Fruit fly (Drosophila melanogaster) whole organism, embryonic: ENCODE measurements around the gene mrva.

Experiments used
- Antp ChIP-seq: fragments of 200-800 bp; sonication (Bioruptor generic); optimal IDR thresholded peaks from 3 replicates; lab custom pipeline; 2016; ENCODE audit warnings: missing biosample characterization, missing genetic modification characterization
- Bgb ChIP-seq: fragments of 200-800 bp; sonication (Bioruptor generic); IDR thresholded peaks from 2 replicates; pipeline ENCODE4 v1.3.6; 2022; ENCODE audit warnings: missing biosample characterization, missing genetic modification characterization; ENCODE audit not compliant: partially characterized antibody
- CG10959 ChIP-seq: fragments of 200-800 bp; sonication (Bioruptor generic); IDR thresholded peaks from 2 replicates; pipeline ENCODE4 v1.3.6; 2022; ENCODE audit warnings: missing biosample characterization, missing genetic modification characterization
- CG12769 ChIP-seq: fragments of 200-800 bp; sonication (Bioruptor generic); optimal IDR thresholded peaks from 2 replicates; lab custom pipeline; 2019; ENCODE audit warnings: missing biosample characterization, mild to moderate bottlenecking, missing genetic modification characterization, moderate library complexity
- CG14860 ChIP-seq: fragments of 200-800 bp; sonication (Bioruptor generic); IDR thresholded peaks from 3 replicates; pipeline ENCODE4 v1.3.6; 2022; ENCODE audit warnings: missing biosample characterization, missing genetic modification characterization; ENCODE audit not compliant: partially characterized antibody
- CG17328 ChIP-seq: fragments of 200-800 bp; sonication (Bioruptor generic); IDR thresholded peaks from 2 replicates; pipeline ENCODE4 v1.3.6; 2022; ENCODE audit warnings: missing biosample characterization, missing genetic modification characterization
- CG17802 ChIP-seq: fragments of 200-800 bp; sonication (Bioruptor generic); optimal IDR thresholded peaks from 2 replicates; lab custom pipeline; 2018; ENCODE audit warnings: missing biosample characterization, mild to moderate bottlenecking, missing genetic modification characterization, moderate library complexity
- CG2129 ChIP-seq: fragments of 200-800 bp; sonication (Bioruptor generic); IDR thresholded peaks from 2 replicates; pipeline ENCODE4 v1.3.6; 2022; ENCODE audit warnings: missing biosample characterization, missing genetic modification characterization; ENCODE audit not compliant: partially characterized antibody
- CG2889 ChIP-seq: fragments of 200-800 bp; sonication (Bioruptor generic); IDR thresholded peaks from 3 replicates; pipeline ENCODE4 v1.3.6; 2022; ENCODE audit warnings: missing biosample characterization, missing genetic modification characterization
- CG3163 ChIP-seq: fragments of 200-800 bp; sonication (Bioruptor generic); optimal IDR thresholded peaks from 3 replicates; lab custom pipeline; 2016; ENCODE audit warnings: missing biosample characterization, missing genetic modification characterization
- CG43689 ChIP-seq: fragments of 200-800 bp; sonication (Bioruptor generic); IDR thresholded peaks from 2 replicates; pipeline ENCODE4 v1.3.6; 2022; ENCODE audit warnings: missing biosample characterization, missing genetic modification characterization
- CG4424 ChIP-seq: fragments of 200-800 bp; sonication (Bioruptor generic); optimal IDR thresholded peaks from 3 replicates; lab custom pipeline; 2016; ENCODE audit warnings: missing biosample characterization, missing genetic modification characterization
- CG4730 ChIP-seq: fragments of 200-800 bp; sonication (Bioruptor generic); IDR thresholded peaks from 2 replicates; pipeline ENCODE4 v1.3.6; 2022; ENCODE audit warnings: missing biosample characterization, missing genetic modification characterization
- CG5245 ChIP-seq: fragments of 200-800 bp; sonication (Bioruptor generic); optimal IDR thresholded peaks from 3 replicates; lab custom pipeline; 2016; ENCODE audit warnings: missing biosample characterization, missing genetic modification characterization
- CG5953 ChIP-seq: fragments of 200-800 bp; sonication (Bioruptor generic); IDR thresholded peaks from 2 replicates; pipeline ENCODE4 v1.3.6; 2022; ENCODE audit warnings: missing biosample characterization, missing genetic modification characterization
- CG6791 ChIP-seq: fragments of 200-800 bp; sonication (Bioruptor generic); IDR thresholded peaks from 3 replicates; pipeline ENCODE4 v1.3.6; 2022; ENCODE audit warnings: missing biosample characterization, missing genetic modification characterization; ENCODE audit not compliant: partially characterized antibody
- CG8765 ChIP-seq: fragments of 200-800 bp; sonication (Bioruptor generic); IDR thresholded peaks from 2 replicates; pipeline ENCODE4 v1.3.6; 2022; ENCODE audit warnings: missing biosample characterization, missing genetic modification characterization
- CG9609 ChIP-seq: fragments of 200-800 bp; sonication (Bioruptor generic); optimal IDR thresholded peaks from 3 replicates; lab custom pipeline; 2016; ENCODE audit warnings: missing biosample characterization, missing genetic modification characterization
- CG9797 ChIP-seq: fragments of 200-800 bp; sonication (Bioruptor generic); optimal IDR thresholded peaks from 3 replicates; lab custom pipeline; 2018; ENCODE audit warnings: missing biosample characterization, mild to moderate bottlenecking, missing genetic modification characterization
- Doc2 ChIP-seq: fragments of 200-800 bp; sonication (Bioruptor generic); IDR thresholded peaks from 2 replicates; pipeline ENCODE4 v1.3.6; 2022; ENCODE audit warnings: missing biosample characterization, missing genetic modification characterization
- ERR ChIP-seq: fragments of 200-800 bp; sonication (Bioruptor generic); optimal IDR thresholded peaks from 2 replicates; lab custom pipeline; 2016; ENCODE audit warnings: missing biosample characterization, missing genetic modification characterization
- Fer2 ChIP-seq: fragments of 200-800 bp; sonication (Bioruptor generic); optimal IDR thresholded peaks from 2 replicates; lab custom pipeline; 2018; ENCODE audit warnings: missing biosample characterization, mild to moderate bottlenecking, missing genetic modification characterization, moderate library complexity
- H2.0 ChIP-seq: fragments of 200-800 bp; sonication (Bioruptor generic); IDR thresholded peaks from 2 replicates; pipeline ENCODE4 v1.3.6; 2022; ENCODE audit warnings: missing biosample characterization, missing genetic modification characterization
- Hand ChIP-seq: fragments of 200-800 bp; sonication (Bioruptor generic); optimal IDR thresholded peaks from 2 replicates; lab custom pipeline; 2017; ENCODE audit warnings: mild to moderate bottlenecking, missing biosample characterization, missing genetic modification reagents, missing genetic modification characterization
- MTF-1 ChIP-seq: fragments of 200-800 bp; sonication (Bioruptor generic); optimal IDR thresholded peaks from 2 replicates; lab custom pipeline; 2018; ENCODE audit warnings: missing biosample characterization, mild to moderate bottlenecking, missing genetic modification characterization, borderline replicate concordance
- Myb ChIP-seq: fragments of 200-800 bp; sonication (Bioruptor generic); optimal IDR thresholded peaks from 2 replicates; lab custom pipeline; 2016; ENCODE audit warnings: missing biosample characterization, missing genetic modification characterization
- NC2β ChIP-seq: fragments of 200-800 bp; sonication (Bioruptor generic); optimal IDR thresholded peaks from 2 replicates; lab custom pipeline; 2016; ENCODE audit warnings: missing biosample characterization, missing genetic modification characterization
- Oli ChIP-seq: fragments of 200-800 bp; sonication (Bioruptor generic); optimal IDR thresholded peaks from 2 replicates; lab custom pipeline; 2018; ENCODE audit warnings: missing biosample characterization, mild to moderate bottlenecking, missing genetic modification characterization, moderate library complexity
- Opbp ChIP-seq: fragments of 200-800 bp; sonication (Bioruptor generic); IDR thresholded peaks from 3 replicates; pipeline ENCODE4 v1.3.6; 2022; ENCODE audit warnings: missing biosample characterization, missing genetic modification characterization; ENCODE audit not compliant: partially characterized antibody
- Side ChIP-seq: fragments of 200-800 bp; sonication (Bioruptor generic); optimal IDR thresholded peaks from 2 replicates; lab custom pipeline; 2016; ENCODE audit warnings: missing biosample characterization, missing genetic modification characterization
- Sry-β ChIP-seq: fragments of 200-800 bp; sonication (Bioruptor generic); optimal IDR thresholded peaks from 2 replicates; lab custom pipeline; 2018; ENCODE audit warnings: missing biosample characterization, mild to moderate bottlenecking, missing genetic modification characterization, moderate library complexity
- Taf1 ChIP-seq: fragments of 200-800 bp; sonication (Bioruptor generic); IDR thresholded peaks from 2 replicates; pipeline ENCODE4 v1.3.6; 2022; ENCODE audit warnings: missing biosample characterization, missing genetic modification characterization
- Vsx1 ChIP-seq: fragments of 200-800 bp; sonication (Bioruptor generic); optimal IDR thresholded peaks from 2 replicates; lab custom pipeline; 2017; ENCODE audit warnings: missing biosample characterization, mild to moderate bottlenecking, missing genetic modification characterization, missing genetic modification reagents
- az2 ChIP-seq: fragments of 200-800 bp; sonication (Bioruptor generic); optimal IDR thresholded peaks from 3 replicates; lab custom pipeline; 2016; ENCODE audit warnings: missing biosample characterization, missing genetic modification characterization
- btn ChIP-seq: fragments of 200-800 bp; sonication (Bioruptor generic); optimal IDR thresholded peaks from 2 replicates; lab custom pipeline; 2016; ENCODE audit warnings: missing biosample characterization, missing genetic modification characterization
- cato ChIP-seq: fragments of 200-800 bp; sonication (Bioruptor generic); optimal IDR thresholded peaks from 2 replicates; lab custom pipeline; 2016; ENCODE audit warnings: missing biosample characterization, missing genetic modification characterization, borderline replicate concordance
- da ChIP-seq: fragments of 200-800 bp; sonication (Bioruptor generic); optimal IDR thresholded peaks from 2 replicates; lab custom pipeline; 2016; ENCODE audit warnings: missing biosample characterization, missing genetic modification characterization
- esg ChIP-seq: fragments of 200-800 bp; sonication (Bioruptor generic); conservative IDR thresholded peaks from 2 replicates; pipeline ENCODE4 v1.3.6; 2022; ENCODE audit warnings: missing biosample characterization, missing genetic modification characterization
- h ChIP-seq: fragments of >200 bp; optimal IDR thresholded peaks from 2 replicates; lab custom pipeline; 2017
- hbn ChIP-seq: fragments of 200-800 bp; sonication (Bioruptor generic); IDR thresholded peaks from 2 replicates; pipeline ENCODE4 v1.3.6; 2022; ENCODE audit warnings: missing biosample characterization, missing genetic modification characterization; ENCODE audit not compliant: partially characterized antibody
- hkb ChIP-seq, 2 experiments: fragments of 200-800 bp in 1 of 2; fragments of >200 bp in 1 of 2; sonication (Bioruptor generic) in 1 of 2; IDR thresholded peaks in 1 of 2; optimal IDR thresholded peaks in 1 of 2; 2 replicates each; pipeline versions ENCODE4 v1.3.6 to Lab custom; 2017 to 2022; ENCODE audit warnings: missing biosample characterization in 1 of 2, missing genetic modification characterization in 1 of 2
- inv ChIP-seq: fragments of 200-800 bp; sonication (Bioruptor generic); IDR thresholded peaks from 2 replicates; pipeline ENCODE4 v1.3.6; 2022; ENCODE audit warnings: missing biosample characterization, missing genetic modification characterization; ENCODE audit not compliant: partially characterized antibody
- lab ChIP-seq: fragments of 200-800 bp; sonication (Bioruptor generic); optimal IDR thresholded peaks from 3 replicates; lab custom pipeline; 2017; ENCODE audit warnings: missing biosample characterization, missing genetic modification characterization, mild to moderate bottlenecking, moderate library complexity, missing genetic modification reagents
- pzg ChIP-seq: fragments of 200-800 bp; sonication (Bioruptor generic); optimal IDR thresholded peaks from 3 replicates; lab custom pipeline; 2018; ENCODE audit warnings: missing biosample characterization, mild to moderate bottlenecking, missing genetic modification characterization, moderate library complexity
- stc ChIP-seq: fragments of 200-800 bp; sonication (Bioruptor generic); IDR thresholded peaks from 2 replicates; pipeline ENCODE4 v1.3.6; 2022; ENCODE audit warnings: missing biosample characterization, missing genetic modification characterization
- stwl ChIP-seq: fragments of 200-800 bp; sonication (Bioruptor generic); optimal IDR thresholded peaks from 3 replicates; lab custom pipeline; 2018; ENCODE audit warnings: missing biosample characterization, mild to moderate bottlenecking, missing genetic modification characterization, moderate library complexity
- tio ChIP-seq: fragments of 200-800 bp; sonication (Bioruptor generic); optimal IDR thresholded peaks from 2 replicates; lab custom pipeline; 2017; ENCODE audit warnings: missing biosample characterization, missing genetic modification characterization, inconsistent platforms
- z ChIP-seq: fragments of 200-800 bp; sonication (Bioruptor generic); IDR thresholded peaks from 3 replicates; pipeline ENCODE4 v1.3.6; 2022; ENCODE audit warnings: missing biosample characterization, missing genetic modification characterization

The mrva gene

dm6 chr3L:7367798-7368678 lies 39.4 kb upstream of the mrva start (continued):
- no peak for TF ChIP-seq CG9609 (GFP tag; lab: Kevin White, UChicago)
- TF ChIP-seq az2 (GFP tag; lab: Kevin White, UChicago) = peak; percentile 1
- peak; percentile 48 for TF ChIP-seq CG12769 (tag; lab: Kevin White, UChicago)
- TF ChIP-seq Sry-β = no peak
- no peak for TF ChIP-seq lab
- TF ChIP-seq z (GFP tag; lab: Robert Waterston, UW) = no peak
- no peak for TF ChIP-seq CG5245 (GFP tag; lab: Kevin White, UChicago)
- peak; percentile 57; the same call in 1 of the 2 replicates for TF ChIP-seq CG5953
- no peak for TF ChIP-seq cato (GFP tag; lab: Kevin White, UChicago)
- no peak for TF ChIP-seq Fer2 (tag; lab: Kevin White, UChicago)
- TF ChIP-seq ERR = no peak
- no peak for TF ChIP-seq CG2129
- no peak; the same call in 1 of the 2 replicates for TF ChIP-seq Bgb (GFP tag; lab: Robert Waterston, UW)
- no peak for TF ChIP-seq CG14860 (GFP tag; lab: Robert Waterston, UW)
- no peak for TF ChIP-seq da (GFP tag; lab: Kevin White, UChicago)
- no peak for TF ChIP-seq hbn (GFP tag; lab: Robert Waterston, UW)
- peak; percentile 95 for TF ChIP-seq Vsx1 (GFP tag; lab: Kevin White, UChicago)
- TF ChIP-seq MTF-1 (GFP tag; lab: Kevin White, UChicago) = no peak
- no peak for TF ChIP-seq stwl
- no peak for TF ChIP-seq NC2β (GFP tag; lab: Kevin White, UChicago)
- peak; percentile 33; the same call in 1 of the 2 replicates for TF ChIP-seq CG17328
- no peak for TF ChIP-seq H2.0 (GFP tag; lab: Robert Waterston, UW)
- no peak for TF ChIP-seq CG10959 (GFP tag; lab: Robert Waterston, UW)
- no peak for TF ChIP-seq btn (GFP tag; lab: Kevin White, UChicago)
- no peak for TF ChIP-seq Myb
- no peak for TF ChIP-seq esg
- TF ChIP-seq Side = no peak
- TF ChIP-seq CG4424 (GFP tag; lab: Kevin White, UChicago) = peak; percentile 46
- no peak for TF ChIP-seq CG4730 (GFP tag; lab: Robert Waterston, UW)
- no peak for TF ChIP-seq CG43689 (GFP tag; lab: Robert Waterston, UW)
- no peak for TF ChIP-seq hkb (optimal IDR thresholded peaks at IDR 0.05; lab: Kevin White, UChicago)
- TF ChIP-seq hkb (GFP tag; IDR thresholded peaks at IDR 0.05; lab: Robert Waterston, UW) = peak; percentile 43
- no peak for TF ChIP-seq CG3163 (GFP tag; lab: Kevin White, UChicago)
- TF ChIP-seq CG8765 (GFP tag; lab: Robert Waterston, UW) = no peak
- no peak for TF ChIP-seq Doc2
- TF ChIP-seq pzg = peak; percentile 18
- TF ChIP-seq Oli = peak; percentile 40
- no peak for TF ChIP-seq Hand (GFP tag; lab: Kevin White, UChicago)
- TF ChIP-seq Antp (GFP tag; lab: Kevin White, UChicago) = no peak
- 0 out of 2 replicates have a peak, but pooled peaks have one; percentile 38 for TF ChIP-seq stc (GFP tag; lab: Robert Waterston, UW)
- no peak for TF ChIP-seq h (lab: Kevin White, UChicago)
- no peak for TF ChIP-seq Taf1 (GFP tag; lab: Robert Waterston, UW)
- TF ChIP-seq CG17802 = no peak
- peak; percentile 36; the same call in 1 of the 3 replicates for TF ChIP-seq CG2889 (GFP tag; lab: Robert Waterston, UW)
- no peak for TF ChIP-seq CG6791 (GFP tag; lab: Robert Waterston, UW)
- TF ChIP-seq CG9797 (GFP tag; lab: Kevin White, UChicago) = no peak
- TF ChIP-seq tio (GFP tag; lab: Kevin White, UChicago) = no peak
- TF ChIP-seq inv = no peak
- no peak for TF ChIP-seq Opbp (GFP tag; lab: Robert Waterston, UW)
